Fruit fly (Drosophila melanogaster) whole organism, pupa: ENCODE data around the gene Gr98c.

ENCODE experiments used
- CG10348 ChIP-seq: fragments of 200-800 bp; sonication (Bioruptor generic); IDR thresholded peaks from 2 replicates; pipeline ENCODE4 v1.3.6; 2022; ENCODE audit warnings: missing biosample characterization, missing genetic modification characterization
- CG34367 ChIP-seq: fragments of 200-800 bp; sonication (Bioruptor generic); optimal IDR thresholded peaks from 2 replicates; lab custom pipeline; 2018; ENCODE audit warnings: missing biosample characterization, mild to moderate bottlenecking, missing genetic modification characterization
- CG9948 ChIP-seq: fragments of 200-800 bp; sonication (Bioruptor generic); optimal IDR thresholded peaks from 2 replicates; lab custom pipeline; 2018; ENCODE audit warnings: missing biosample characterization, mild to moderate bottlenecking, missing genetic modification characterization, moderate library complexity
- Ets98B ChIP-seq: fragments of 200-800 bp; sonication (Bioruptor generic); IDR thresholded peaks from 2 replicates; pipeline ENCODE4 v1.3.6; 2022; ENCODE audit warnings: missing biosample characterization, missing genetic modification characterization
- Pif1B ChIP-seq: fragments of 200-800 bp; sonication (Bioruptor generic); optimal IDR thresholded peaks from 3 replicates; lab custom pipeline; 2016; ENCODE audit warnings: missing biosample characterization, missing genetic modification characterization
- fd96Ca ChIP-seq: fragments of 200-800 bp; sonication (Bioruptor generic); IDR thresholded peaks from 3 replicates; pipeline ENCODE4 v1.3.6; 2022; ENCODE audit warnings: missing biosample characterization, missing genetic modification characterization

- no peak for TF ChIP-seq fd96Ca (GFP tag; lab: Robert Waterston, UW)
- TF ChIP-seq CG9948 = peak; percentile 26
- no peak for TF ChIP-seq CG10348 (GFP tag; lab: Robert Waterston, UW)
- TF ChIP-seq Ets98B (GFP tag; lab: Robert Waterston, UW) = no peak
- TF ChIP-seq CG34367 (tag; lab: Kevin White, UChicago) = no peak
- TF ChIP-seq Pif1B (GFP tag; lab: Kevin White, UChicago) = no peak
Observed at dm6 chr3R:27557970-27558659, 13.9 kb downstream of the Gr98c start.
